Worm (Caenorhabditis elegans): ENCODE data around the gene srh-45.

ce11 chrV:11341130-11341675, 36.4 kb upstream of the srh-45 start:
- TF ChIP-seq him-1 (tag; optimal IDR thresholded peaks at IDR 0.05): no peak
- TF ChIP-seq dao-5 (tag; optimal IDR thresholded peaks at IDR 0.05): no peak
- TF ChIP-seq W03F9.2 (tag; optimal IDR thresholded peaks at IDR 0.05): no peak
